Fruit fly (Drosophila melanogaster) whole organism, embryonic: ENCODE results near the gene Pgcl.

ENCODE experiments used
- CG13424 ChIP-seq: fragments of 200-800 bp; sonication (Bioruptor generic); optimal IDR thresholded peaks from 2 replicates; lab custom pipeline; 2019; ENCODE audit warnings: missing biosample characterization, mild to moderate bottlenecking, missing genetic modification characterization, moderate library complexity
- CG14667 ChIP-seq: fragments of 200-800 bp; sonication (Bioruptor generic); IDR thresholded peaks from 2 replicates; pipeline ENCODE4 v1.3.6; 2022; ENCODE audit warnings: missing biosample characterization, missing genetic modification characterization
- CG30431 ChIP-seq: fragments of 200-800 bp; sonication (Bioruptor generic); optimal IDR thresholded peaks from 2 replicates; lab custom pipeline; 2017; ENCODE audit warnings: missing biosample characterization, missing genetic modification characterization
- CG4360 ChIP-seq: fragments of 200-800 bp; sonication (Bioruptor generic); IDR thresholded peaks from 2 replicates; pipeline ENCODE4 v1.3.6; 2022; ENCODE audit warnings: missing biosample characterization, missing genetic modification characterization
- Elba2 ChIP-seq: fragments of 200-800 bp; sonication (Bioruptor generic); optimal IDR thresholded peaks from 3 replicates; lab custom pipeline; 2016; ENCODE audit warnings: missing biosample characterization, missing genetic modification characterization
- Six4 ChIP-seq: fragments of 200-800 bp; sonication (Bioruptor generic); optimal IDR thresholded peaks from 2 replicates; lab custom pipeline; 2016; ENCODE audit warnings: missing biosample characterization, missing genetic modification characterization
- grau ChIP-seq: fragments of 200-800 bp; optimal IDR thresholded peaks from 3 replicates; lab custom pipeline; 2019; ENCODE audit warnings: missing biosample characterization, mild to moderate bottlenecking, missing genetic modification characterization, moderate library complexity
- trh ChIP-seq: fragments of 200-800 bp; sonication (Bioruptor generic); optimal IDR thresholded peaks from 2 replicates; lab custom pipeline; 2016; ENCODE audit warnings: missing biosample characterization, missing genetic modification characterization

dm6 chrX:448978-449377 is 11.7 kb upstream of the Pgcl start:
- TF ChIP-seq trh (GFP tag; lab: Kevin White, UChicago) (no peak), grau (tag; lab: Kevin White, UChicago) (no peak), CG14667 (GFP tag; lab: Robert Waterston, UW) (no peak), CG30431 (GFP tag; lab: Kevin White, UChicago) (no peak), Six4 (GFP tag; lab: Kevin White, UChicago) (no peak), CG4360 (GFP tag; lab: Robert Waterston, UW) (no peak), Elba2 (GFP tag; lab: Kevin White, UChicago) (no peak), CG13424 (no peak)
